Worm (Caenorhabditis elegans) whole organism, mixed stage, embryonic: ENCODE measurements around the gene let-765.

Experiments used
- blmp-1 ChIP-seq: fragments of 150-350 bp; optimal IDR thresholded peaks from 2 replicates; lab custom pipeline; 2014; ENCODE audit warnings: missing biosample characterization, missing genetic modification characterization
- ceh-43 ChIP-seq: fragments of 200-800 bp; sonication (Bioruptor generic); optimal IDR thresholded peaks from 2 replicates; lab custom pipeline; 2018; ENCODE audit warnings: mild to moderate bottlenecking, missing genetic modification characterization, moderate library complexity, missing compliant biosample characterization
- ceh-83 ChIP-seq: fragments of 200-800 bp; sonication (Bioruptor generic); optimal IDR thresholded peaks from 2 replicates; lab custom pipeline; 2018; ENCODE audit warnings: mild to moderate bottlenecking, missing genetic modification characterization, missing compliant biosample characterization
- ces-1 ChIP-seq: fragments of 150-350 bp; optimal IDR thresholded peaks from 2 replicates; lab custom pipeline; 2014; ENCODE audit warnings: missing biosample characterization, missing genetic modification reagents, missing genetic modification characterization
- cnd-1 ChIP-seq: fragments of 200-800 bp; sonication (Bioruptor generic); optimal IDR thresholded peaks from 2 replicates; lab custom pipeline; 2018; ENCODE audit warnings: mild to moderate bottlenecking, missing genetic modification characterization, missing compliant biosample characterization
- drap-1 ChIP-seq: fragments of 200-800 bp; sonication (Bioruptor generic); optimal IDR thresholded peaks from 3 replicates; lab custom pipeline; 2018; ENCODE audit warnings: mild to moderate bottlenecking, missing genetic modification characterization, missing compliant biosample characterization
- elt-1 ChIP-seq: sonication (generic microtip); optimal IDR thresholded peaks from 2 replicates; lab custom pipeline; 2017; ENCODE audit warnings: missing genetic modification characterization, mild to moderate bottlenecking, missing compliant biosample characterization, antibody characterized with exemption, moderate library complexity, borderline replicate concordance; ENCODE audit not compliant: insufficient read depth
- elt-3 ChIP-seq: fragments of 150-350 bp; optimal IDR thresholded peaks from 2 replicates; lab custom pipeline; 2014; ENCODE audit warnings: missing biosample characterization, missing genetic modification characterization
- flh-1 ChIP-seq: fragments of 200-800 bp; sonication (Bioruptor generic); optimal IDR thresholded peaks from 2 replicates; lab custom pipeline; 2018; ENCODE audit warnings: mild to moderate bottlenecking, missing genetic modification characterization, moderate library complexity, missing compliant biosample characterization
- ham-2 ChIP-seq: fragments of 200-800 bp; sonication (Bioruptor generic); optimal IDR thresholded peaks from 2 replicates; lab custom pipeline; 2018; ENCODE audit warnings: mild to moderate bottlenecking, missing genetic modification characterization, missing compliant biosample characterization
- hlh-1 ChIP-seq: fragments of 150-350 bp; optimal IDR thresholded peaks from 2 replicates; lab custom pipeline; 2014; ENCODE audit warnings: missing biosample characterization, missing genetic modification reagents, missing genetic modification characterization
- lin-13 ChIP-seq: fragments of 150-350 bp; optimal IDR thresholded peaks from 2 replicates; lab custom pipeline; 2014; ENCODE audit warnings: missing biosample characterization, missing genetic modification characterization
- lin-32 ChIP-seq: fragments of 200-800 bp; sonication (Bioruptor generic); optimal IDR thresholded peaks from 2 replicates; lab custom pipeline; 2018; ENCODE audit warnings: mild to moderate bottlenecking, missing genetic modification characterization, missing compliant biosample characterization
- mab-5 ChIP-seq: fragments of 150-350 bp; optimal IDR thresholded peaks from 2 replicates; lab custom pipeline; 2014; ENCODE audit warnings: missing biosample characterization, missing genetic modification characterization
- mep-1 ChIP-seq: fragments of 150-350 bp; optimal IDR thresholded peaks from 2 replicates; lab custom pipeline; 2017; ENCODE audit warnings: missing biosample characterization, missing genetic modification reagents, missing genetic modification characterization, inconsistent platforms
- mls-2 ChIP-seq: sonication (generic microtip); optimal IDR thresholded peaks from 2 replicates; lab custom pipeline; 2016; ENCODE audit warnings: mild to moderate bottlenecking, missing genetic modification characterization, moderate library complexity, missing compliant biosample characterization
- nhr-12 ChIP-seq: fragments of 150-350 bp; optimal IDR thresholded peaks from 2 replicates; lab custom pipeline; 2014; ENCODE audit warnings: missing biosample characterization, missing genetic modification characterization
- nhr-2 ChIP-seq: fragments of 150-350 bp; optimal IDR thresholded peaks from 2 replicates; lab custom pipeline; 2014; ENCODE audit warnings: missing biosample characterization, missing genetic modification characterization
- nhr-28 ChIP-seq: fragments of 150-350 bp; optimal IDR thresholded peaks from 2 replicates; lab custom pipeline; 2014; ENCODE audit warnings: missing biosample characterization, missing genetic modification characterization
- nhr-76 ChIP-seq: sonication (generic microtip); optimal IDR thresholded peaks from 2 replicates; lab custom pipeline; 2017; ENCODE audit warnings: missing biosample characterization, missing genetic modification characterization
- pha-4 ChIP-seq: fragments of 150-350 bp; optimal IDR thresholded peaks from 2 replicates; lab custom pipeline; 2018; ENCODE audit warnings: missing biosample characterization, missing genetic modification reagents, missing genetic modification characterization
- sem-2 ChIP-seq: fragments of 200-800 bp; sonication (Bioruptor generic); optimal IDR thresholded peaks from 2 replicates; lab custom pipeline; 2018; ENCODE audit warnings: mild to moderate bottlenecking, missing genetic modification characterization, missing compliant biosample characterization
- snpc-4 ChIP-seq: fragments of 150-350 bp; optimal IDR thresholded peaks from 2 replicates; lab custom pipeline; 2014; ENCODE audit warnings: missing biosample characterization, missing genetic modification characterization
- sptf-1 ChIP-seq: sonication (generic microtip); optimal IDR thresholded peaks from 2 replicates; lab custom pipeline; 2017; ENCODE audit warnings: mild to moderate bottlenecking, missing genetic modification characterization, moderate library complexity, missing compliant biosample characterization
- tbx-8 ChIP-seq: fragments of 200-800 bp; sonication (Bioruptor generic); optimal IDR thresholded peaks from 2 replicates; lab custom pipeline; 2018; ENCODE audit warnings: mild to moderate bottlenecking, missing genetic modification characterization, moderate library complexity, missing compliant biosample characterization
- unc-120 ChIP-seq: sonication (generic microtip); optimal IDR thresholded peaks from 2 replicates; lab custom pipeline; 2017; ENCODE audit warnings: missing genetic modification characterization, missing compliant biosample characterization; ENCODE audit not compliant: poor library complexity, severe bottlenecking
- unc-39 ChIP-seq: fragments of 150-350 bp; optimal IDR thresholded peaks from 2 replicates; lab custom pipeline; 2014; ENCODE audit warnings: missing biosample characterization, missing genetic modification characterization
- unc-62 ChIP-seq: fragments of 150-350 bp; optimal IDR thresholded peaks from 2 replicates; lab custom pipeline; 2014; ENCODE audit warnings: missing biosample characterization, missing genetic modification reagents, missing genetic modification characterization
- ztf-11 ChIP-seq: fragments of 150-350 bp; optimal IDR thresholded peaks from 2 replicates; lab custom pipeline; 2014; ENCODE audit warnings: missing biosample characterization, missing genetic modification characterization

The let-765 gene

ce11 chrIII:6578505-6578904, 22.5 kb downstream of the let-765 start, which contains the start of gene F27B3.6:
Gene F27B3.6, minus strand, starts transcription at chrIII:6578605.
- TF ChIP-seq flh-1 (GFP tag; lab: Kevin White, UChicago): no peak
- TF ChIP-seq ham-2 (GFP tag; lab: Kevin White, UChicago): no peak
- TF ChIP-seq ces-1 (GFP tag; lab: Kevin White, UChicago): no peak
- TF ChIP-seq sptf-1 (tag; lab: Kevin White, UChicago): no peak
- TF ChIP-seq nhr-28 (tag; lab: Kevin White, UChicago): no peak
- TF ChIP-seq mls-2: no peak
- TF ChIP-seq lin-32 (GFP tag; lab: Kevin White, UChicago): no peak
- TF ChIP-seq unc-39 (tag; lab: Kevin White, UChicago): no peak
- no peak for TF ChIP-seq blmp-1 (tag; lab: Kevin White, UChicago)
- no peak for TF ChIP-seq mab-5 (tag; lab: Kevin White, UChicago)
- no peak for TF ChIP-seq ceh-83
- TF ChIP-seq pha-4 (tag; lab: Kevin White, UChicago): no peak
- TF ChIP-seq elt-3 (tag; lab: Kevin White, UChicago): no peak
- no peak for TF ChIP-seq elt-1 (tag; lab: Kevin White, UChicago)
- no peak for TF ChIP-seq drap-1
- TF ChIP-seq mep-1 (tag; lab: Kevin White, UChicago): no peak
- TF ChIP-seq tbx-8 (GFP tag; lab: Kevin White, UChicago): no peak
- TF ChIP-seq unc-120 (tag; lab: Kevin White, UChicago): no peak

DNA sequence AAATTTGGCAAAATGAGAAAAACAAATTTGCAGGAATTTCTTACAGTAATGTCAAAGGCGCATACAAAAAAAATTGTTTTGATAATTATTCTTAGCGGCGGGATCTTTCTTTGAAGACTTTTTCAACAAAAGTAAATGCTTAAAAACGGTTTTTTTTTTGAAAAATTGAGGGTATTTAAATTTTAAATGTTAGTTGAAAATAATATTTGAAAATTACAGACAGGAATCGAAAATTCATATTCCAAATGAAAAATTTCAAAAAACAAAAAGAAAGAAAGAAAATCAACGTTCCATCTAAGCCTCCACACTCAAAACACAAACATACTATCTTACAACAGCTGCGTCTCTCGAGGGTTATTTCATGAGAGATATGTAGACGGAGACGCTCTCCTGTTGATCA, 23.8 kb downstream of the let-765 start:
- TF ChIP-seq blmp-1 (tag; lab: Kevin White, UChicago) (no peak), nhr-12 (tag; lab: Kevin White, UChicago) (no peak), ceh-43 (GFP tag; lab: Kevin White, UChicago) (no peak), ham-2 (GFP tag; lab: Kevin White, UChicago) (no peak), elt-1 (tag; lab: Kevin White, UChicago) (no peak), mab-5 (tag; lab: Kevin White, UChicago) (no peak)

ce11 chrIII:6558487-6558886, 42.5 kb downstream of the let-765 start, which contains the start of gene C09E7.8:
Gene C09E7.8, minus strand, starts transcription at chrIII:6558587.
- TF ChIP-seq nhr-28 (tag; lab: Kevin White, UChicago) (no peak), lin-13 (tag; lab: Kevin White, UChicago) (no peak), nhr-2 (tag; lab: Kevin White, UChicago) (no peak), ztf-11 (tag; lab: Kevin White, UChicago) (no peak), nhr-76 (tag; lab: Kevin White, UChicago) (no peak), sem-2 (GFP tag; lab: Kevin White, UChicago) (no peak), unc-62 (GFP tag; lab: Kevin White, UChicago) (no peak), snpc-4 (tag; lab: Kevin White, UChicago) (no peak), cnd-1 (no peak), mep-1 (tag; lab: Kevin White, UChicago) (no peak), hlh-1 (tag; lab: Kevin White, UChicago) (no peak)

- TF ChIP-seq cnd-1 (peak; percentile 47), ces-1 (GFP tag; lab: Kevin White, UChicago) (peak; percentile 27), sem-2 (GFP tag; lab: Kevin White, UChicago) (peak; percentile 13), sptf-1 (tag; lab: Kevin White, UChicago) (peak; percentile 67), lin-13 (tag; lab: Kevin White, UChicago) (peak; percentile 40), mls-2 (peak; percentile 38), drap-1 (peak; percentile 35)
These were observed 49.5 kb downstream of the let-765 start, which contains the start of gene C09E7.7 for ce11 chrIII:6551187-6552058. Gene C09E7.7, minus strand, starts transcription at chrIII:6551243.
